Fruit fly (Drosophila melanogaster): Measurements from ENCODE around the gene rdx.

rdx gene

dm6 chr3R:14061988-14062868 lies 30.4 kb upstream of the rdx start (continued):
- peak; percentile 88 for TF ChIP-seq CG34376 (GFP tag; optimal IDR thresholded peaks at IDR 0.05)
- TF ChIP-seq ap (GFP tag; IDR thresholded peaks at IDR 0.05) = no peak
- TF ChIP-seq ara (GFP tag; IDR thresholded peaks at IDR 0.05) = no peak
- TF ChIP-seq h (optimal IDR thresholded peaks at IDR 0.05) = no peak
- no peak for TF ChIP-seq Chrac-16 (GFP tag; optimal IDR thresholded peaks at IDR 0.05)
- no peak for TF ChIP-seq Fer2 (tag; optimal IDR thresholded peaks at IDR 0.05)
- TF ChIP-seq ase (GFP tag; IDR thresholded peaks at IDR 0.05) = no peak; the same call in 2 of the 3 replicates
- TF ChIP-seq Doc3 (GFP tag; IDR thresholded peaks at IDR 0.05; ENCODE audit: partially characterized antibody) = no peak
- peak; percentile 35 for TF ChIP-seq CG18619 (GFP tag; optimal IDR thresholded peaks at IDR 0.05)
- TF ChIP-seq CG3281 (GFP tag; optimal IDR thresholded peaks at IDR 0.05) = peak; percentile 68
- TF ChIP-seq Doc2 (GFP tag; IDR thresholded peaks at IDR 0.05) = no peak
- no peak for TF ChIP-seq CG15601 (tag; optimal IDR thresholded peaks at IDR 0.05)
- TF ChIP-seq Atf3 (GFP tag; optimal IDR thresholded peaks at IDR 0.05) = no peak
- no peak for TF ChIP-seq CG7928 (GFP tag; optimal IDR thresholded peaks at IDR 0.05)
- TF ChIP-seq gcm (GFP tag; optimal IDR thresholded peaks at IDR 0.05) = no peak
- no peak for TF ChIP-seq chn (GFP tag; optimal IDR thresholded peaks at IDR 0.05)
- TF ChIP-seq CG12219 (GFP tag; optimal IDR thresholded peaks at IDR 0.05) = no peak
- TF ChIP-seq her (GFP tag; optimal IDR thresholded peaks at IDR 0.05) = no peak
- TF ChIP-seq CG8478 (optimal IDR thresholded peaks at IDR 0.05) = no peak
- no peak for TF ChIP-seq pnt (GFP tag; optimal IDR thresholded peaks at IDR 0.05)
- TF ChIP-seq ro (GFP tag; IDR thresholded peaks at IDR 0.05) = no peak
- TF ChIP-seq hbn (GFP tag; IDR thresholded peaks at IDR 0.05; ENCODE audit: partially characterized antibody) = no peak
- TF ChIP-seq CG18599 (GFP tag; optimal IDR thresholded peaks at IDR 0.05) = peak; percentile 72
- peak; percentile 11 for TF ChIP-seq ind (GFP tag; optimal IDR thresholded peaks at IDR 0.05)
- TF ChIP-seq CG2875 (GFP tag; optimal IDR thresholded peaks at IDR 0.05) = no peak
- no peak for TF ChIP-seq gfzf (GFP tag; optimal IDR thresholded peaks at IDR 0.05)
- no peak for TF ChIP-seq CG2202 (tag; optimal IDR thresholded peaks at IDR 0.05)
- TF ChIP-seq jigr1 (GFP tag; IDR thresholded peaks at IDR 0.05) = no peak
- TF ChIP-seq ab (GFP tag; optimal IDR thresholded peaks at IDR 0.05) = no peak
- peak; percentile 42 for TF ChIP-seq gem (tag; optimal IDR thresholded peaks at IDR 0.05)
- no peak for TF ChIP-seq CG8388 (GFP tag; optimal IDR thresholded peaks at IDR 0.05)
- TF ChIP-seq vfl (GFP tag; optimal IDR thresholded peaks at IDR 0.05) = no peak
- no peak for TF ChIP-seq tx (GFP tag; optimal IDR thresholded peaks at IDR 0.05)
- no peak for TF ChIP-seq E2f2 (GFP tag; IDR thresholded peaks at IDR 0.05)
- TF ChIP-seq seq (GFP tag; IDR thresholded peaks at IDR 0.05) = no peak
- TF ChIP-seq CG17829 (tag; optimal IDR thresholded peaks at IDR 0.05) = no peak
- TF ChIP-seq HmgD (GFP tag; optimal IDR thresholded peaks at IDR 0.05) = no peak
- no peak for TF ChIP-seq sima (GFP tag; optimal IDR thresholded peaks at IDR 0.05)
- no peak for TF ChIP-seq gce (GFP tag; IDR thresholded peaks at IDR 0.05)
- TF ChIP-seq CG8765 (GFP tag; IDR thresholded peaks at IDR 0.05) = no peak
- no peak for TF ChIP-seq grn (GFP tag; optimal IDR thresholded peaks at IDR 0.05)
- TF ChIP-seq bowl (GFP tag; IDR thresholded peaks at IDR 0.05) = no peak
- no peak for TF ChIP-seq chm (GFP tag; IDR thresholded peaks at IDR 0.05)
- TF ChIP-seq hb (GFP tag; IDR thresholded peaks at IDR 0.05; ENCODE audit: partially characterized antibody) = no peak
- peak; percentile 36; the same call in 1 of the 2 replicates for TF ChIP-seq sisA (GFP tag; IDR thresholded peaks at IDR 0.05)
- TF ChIP-seq CG9437 (GFP tag; optimal IDR thresholded peaks at IDR 0.05) = peak; percentile 8
- TF ChIP-seq tup (GFP tag; optimal IDR thresholded peaks at IDR 0.05) = no peak
- no peak for TF ChIP-seq CG11398 (GFP tag; optimal IDR thresholded peaks at IDR 0.05)
- TF ChIP-seq CG15011 (GFP tag; optimal IDR thresholded peaks at IDR 0.05) = no peak
- TF ChIP-seq CTCF (GFP tag; optimal IDR thresholded peaks at IDR 0.05) = no peak
- no peak for TF ChIP-seq Sin3A (optimal IDR thresholded peaks at IDR 0.05)
- TF ChIP-seq Gug (GFP tag; IDR thresholded peaks at IDR 0.05) = peak; percentile 24; the same call in 1 of the 4 replicates

All from whole organism, embryonic.